Fruit fly (Drosophila melanogaster): Measurements from ENCODE around the gene CG15739.

The CG15739 gene

dm6 chrX:11856867-11857266, 16.3 kb upstream of the CG15739 start:
- TF ChIP-seq usp (GFP tag; optimal IDR thresholded peaks at IDR 0.05), result no peak
- no peak for TF ChIP-seq pan (optimal IDR thresholded peaks at IDR 0.05)
- no peak for TF ChIP-seq CG8478 (optimal IDR thresholded peaks at IDR 0.05)
- no peak for TF ChIP-seq Dll (optimal IDR thresholded peaks at IDR 0.05)
- TF ChIP-seq psq (optimal IDR thresholded peaks at IDR 0.05), result no peak
- TF ChIP-seq EcR (GFP tag; optimal IDR thresholded peaks at IDR 0.05), result no peak

dm6 chrX:11857522-11858438, 15.3 kb upstream of the CG15739 start:
- TF ChIP-seq pan (optimal IDR thresholded peaks at IDR 0.05) (no peak), usp (GFP tag; optimal IDR thresholded peaks at IDR 0.05) (no peak), CG8478 (optimal IDR thresholded peaks at IDR 0.05) (no peak), psq (optimal IDR thresholded peaks at IDR 0.05) (no peak), EcR (GFP tag; optimal IDR thresholded peaks at IDR 0.05) (no peak), Dll (optimal IDR thresholded peaks at IDR 0.05) (no peak)

dm6 chrX:11858439-11858813, 14.7 kb upstream of the CG15739 start:
- TF ChIP-seq EcR (GFP tag; optimal IDR thresholded peaks at IDR 0.05) (no peak), Dll (optimal IDR thresholded peaks at IDR 0.05) (no peak), pan (optimal IDR thresholded peaks at IDR 0.05) (no peak), usp (GFP tag; optimal IDR thresholded peaks at IDR 0.05) (no peak), psq (optimal IDR thresholded peaks at IDR 0.05) (no peak), CG8478 (optimal IDR thresholded peaks at IDR 0.05) (no peak)

- TF ChIP-seq usp (GFP tag; optimal IDR thresholded peaks at IDR 0.05), result no peak
- TF ChIP-seq CG8478 (optimal IDR thresholded peaks at IDR 0.05), result no peak
- no peak for TF ChIP-seq Dll (optimal IDR thresholded peaks at IDR 0.05)
- no peak for TF ChIP-seq EcR (GFP tag; optimal IDR thresholded peaks at IDR 0.05)
- no peak for TF ChIP-seq pan (optimal IDR thresholded peaks at IDR 0.05)
- TF ChIP-seq psq (optimal IDR thresholded peaks at IDR 0.05), result no peak
These were observed 4.3 kb upstream of the CG15739 start, which contains the start of the genes Nrd1 and CG1847 for dm6 chrX:11868866-11869265. Gene Nrd1 (minus strand): TSS chrX:11868893. Gene CG1847 (plus strand): TSS chrX:11869170.

- TF ChIP-seq pan (optimal IDR thresholded peaks at IDR 0.05), result no peak
- no peak for TF ChIP-seq CG8478 (optimal IDR thresholded peaks at IDR 0.05)
- no peak for TF ChIP-seq EcR (GFP tag; optimal IDR thresholded peaks at IDR 0.05)
- no peak for TF ChIP-seq psq (optimal IDR thresholded peaks at IDR 0.05)
- TF ChIP-seq usp (GFP tag; optimal IDR thresholded peaks at IDR 0.05), result no peak
- no peak for TF ChIP-seq Dll (optimal IDR thresholded peaks at IDR 0.05)
These were observed 602 bp upstream of the CG15739 start, which contains the start of gene BORCS5 for dm6 chrX:11872517-11872916. Gene BORCS5 (minus strand): TSS chrX:11872779.

- TF ChIP-seq Dll (optimal IDR thresholded peaks at IDR 0.05) (no peak), CG8478 (optimal IDR thresholded peaks at IDR 0.05) (no peak), EcR (GFP tag; optimal IDR thresholded peaks at IDR 0.05) (no peak), usp (GFP tag; optimal IDR thresholded peaks at IDR 0.05) (no peak), pan (optimal IDR thresholded peaks at IDR 0.05) (no peak), psq (optimal IDR thresholded peaks at IDR 0.05) (no peak)
These were observed 2.2 kb downstream of the CG15739 start for dm6 chrX:11875146-11875830.

- TF ChIP-seq pan (optimal IDR thresholded peaks at IDR 0.05) (no peak), CG8478 (optimal IDR thresholded peaks at IDR 0.05) (no peak), usp (GFP tag; optimal IDR thresholded peaks at IDR 0.05) (no peak), EcR (GFP tag; optimal IDR thresholded peaks at IDR 0.05) (no peak), psq (optimal IDR thresholded peaks at IDR 0.05) (no peak), Dll (optimal IDR thresholded peaks at IDR 0.05) (no peak)
These were observed 4.0 kb downstream of the CG15739 start, which contains the start of gene CG10352 for dm6 chrX:11877165-11877564. Gene CG10352 (minus strand): TSS chrX:11877168.

dm6 chrX:11881686-11882085, 8.6 kb downstream of the CG15739 start:
- TF ChIP-seq pan (optimal IDR thresholded peaks at IDR 0.05), result no peak
- no peak for TF ChIP-seq Dll (optimal IDR thresholded peaks at IDR 0.05)

- TF ChIP-seq usp (GFP tag; optimal IDR thresholded peaks at IDR 0.05), result no peak
- TF ChIP-seq CG8478 (optimal IDR thresholded peaks at IDR 0.05), result no peak
- TF ChIP-seq Dll (optimal IDR thresholded peaks at IDR 0.05), result no peak
- TF ChIP-seq pan (optimal IDR thresholded peaks at IDR 0.05), result no peak
- no peak for TF ChIP-seq EcR (GFP tag; optimal IDR thresholded peaks at IDR 0.05)
- no peak for TF ChIP-seq psq (optimal IDR thresholded peaks at IDR 0.05)
These were observed 9.3 kb downstream of the CG15739 start for dm6 chrX:11882447-11882846.

dm6 chrX:11884134-11884533, 11.0 kb downstream of the CG15739 start:
- TF ChIP-seq pan (optimal IDR thresholded peaks at IDR 0.05) (no peak), usp (GFP tag; optimal IDR thresholded peaks at IDR 0.05) (no peak), EcR (GFP tag; optimal IDR thresholded peaks at IDR 0.05) (no peak), CG8478 (optimal IDR thresholded peaks at IDR 0.05) (no peak)

- no peak for TF ChIP-seq CG8478 (optimal IDR thresholded peaks at IDR 0.05)
- no peak for TF ChIP-seq Dll (optimal IDR thresholded peaks at IDR 0.05)
- no peak for TF ChIP-seq usp (GFP tag; optimal IDR thresholded peaks at IDR 0.05)
- TF ChIP-seq psq (optimal IDR thresholded peaks at IDR 0.05), result no peak
- TF ChIP-seq pan (optimal IDR thresholded peaks at IDR 0.05), result no peak
- no peak for TF ChIP-seq EcR (GFP tag; optimal IDR thresholded peaks at IDR 0.05)
These were observed 12.2 kb downstream of the CG15739 start for dm6 chrX:11885356-11885755.

dm6 chrX:11886976-11887375, 13.9 kb downstream of the CG15739 start, which contains the start of the genes CG10353 and SelG:
Gene CG10353 (minus strand): TSS chrX:11887162.
Gene SelG (plus strand): TSS chrX:11887284.
- TF ChIP-seq psq (optimal IDR thresholded peaks at IDR 0.05), result no peak
- TF ChIP-seq pan (optimal IDR thresholded peaks at IDR 0.05), result no peak
- TF ChIP-seq EcR (GFP tag; optimal IDR thresholded peaks at IDR 0.05), result no peak
- TF ChIP-seq usp (GFP tag; optimal IDR thresholded peaks at IDR 0.05), result no peak
- no peak for TF ChIP-seq CG8478 (optimal IDR thresholded peaks at IDR 0.05)
- TF ChIP-seq Dll (optimal IDR thresholded peaks at IDR 0.05), result no peak
